Worm (Caenorhabditis elegans) whole organism, young adult: ENCODE results near the gene Y67D8B.5.

ENCODE experiments used
- B0261.1 ChIP-seq: sonication (generic microtip); optimal IDR thresholded peaks from 2 replicates; lab custom pipeline; 2016; ENCODE audit warnings: mild to moderate bottlenecking, missing genetic modification characterization, moderate library complexity, missing compliant biosample characterization
- C17E4.6 ChIP-seq: fragments of 200-800 bp; sonication (Bioruptor generic); IDR thresholded peaks from 2 replicates; pipeline ENCODE4 v1.3.6; 2022; ENCODE audit warnings: missing genetic modification reagents, missing genetic modification characterization, missing compliant biosample characterization
- F22D6.2 ChIP-seq: sonication (generic microtip); optimal IDR thresholded peaks from 2 replicates; lab custom pipeline; 2016; ENCODE audit warnings: mild to moderate bottlenecking, missing genetic modification characterization, missing compliant biosample characterization
- F49E8.2 ChIP-seq: sonication (generic microtip); optimal IDR thresholded peaks from 3 replicates; lab custom pipeline; 2017; ENCODE audit warnings: missing genetic modification characterization, mild to moderate bottlenecking, missing compliant biosample characterization, antibody characterized with exemption, moderate library complexity; ENCODE audit not compliant: insufficient read depth
- F52B5.7 ChIP-seq: sonication (generic microtip); optimal IDR thresholded peaks from 2 replicates; lab custom pipeline; 2016; ENCODE audit warnings: mild to moderate bottlenecking, missing genetic modification characterization, missing compliant biosample characterization
- F55B11.4 ChIP-seq: sonication (generic microtip); optimal IDR thresholded peaks from 2 replicates; lab custom pipeline; 2016; ENCODE audit warnings: missing compliant biosample characterization, missing genetic modification characterization, borderline replicate concordance; ENCODE audit not compliant: insufficient read depth
- T26A5.8 ChIP-seq: sonication (generic microtip); optimal IDR thresholded peaks from 2 replicates; lab custom pipeline; 2016; ENCODE audit warnings: missing genetic modification characterization, missing compliant biosample characterization
- Y53G8AR.9 ChIP-seq: fragments of 200-800 bp; sonication (Bioruptor generic); conservative IDR thresholded peaks from 2 replicates; pipeline ENCODE4 v1.3.6; 2022; ENCODE audit warnings: missing genetic modification reagents, missing genetic modification characterization, missing compliant biosample characterization
- Y56A3A.18 ChIP-seq: fragments of 200-800 bp; sonication (Bioruptor generic); IDR thresholded peaks from 2 replicates; pipeline ENCODE4 v1.3.6; 2022; ENCODE audit warnings: missing genetic modification reagents, missing genetic modification characterization, missing compliant biosample characterization
- attf-5 ChIP-seq: fragments of 200-800 bp; sonication (Bioruptor generic); optimal IDR thresholded peaks from 2 replicates; lab custom pipeline; 2018; ENCODE audit warnings: mild to moderate bottlenecking, missing genetic modification characterization, missing compliant biosample characterization
- bed-1 ChIP-seq: fragments of 200-800 bp; sonication (Bioruptor generic); IDR thresholded peaks from 2 replicates; pipeline ENCODE4 v1.3.6; 2022; ENCODE audit warnings: missing genetic modification reagents, missing genetic modification characterization, missing compliant biosample characterization
- bed-2 ChIP-seq: fragments of 200-800 bp; sonication (Bioruptor generic); IDR thresholded peaks from 2 replicates; pipeline ENCODE4 v1.3.6; 2022; ENCODE audit warnings: missing genetic modification reagents, missing genetic modification characterization, missing compliant biosample characterization
- cebp-1 ChIP-seq, 2 experiments: fragments of 200-800 bp in 1 of 2; sonication (Bioruptor generic) in 1 of 2; sonication (generic microtip) in 1 of 2; IDR thresholded peaks in 1 of 2; optimal IDR thresholded peaks in 1 of 2; 2 replicates each; pipeline versions ENCODE4 v1.3.6 to Lab custom; 2017 to 2022; ENCODE audit warnings: missing compliant biosample characterization in 2 of 2, missing genetic modification characterization in 2 of 2, mild to moderate bottlenecking in 1 of 2, missing genetic modification reagents in 1 of 2, moderate library complexity in 1 of 2
- ceh-100 ChIP-seq: fragments of 200-800 bp; sonication (Bioruptor generic); IDR thresholded peaks from 2 replicates; pipeline ENCODE4 v1.3.6; 2022; ENCODE audit warnings: missing genetic modification reagents, missing genetic modification characterization, missing compliant biosample characterization
- ceh-27 ChIP-seq: fragments of 200-800 bp; sonication (Bioruptor generic); optimal IDR thresholded peaks from 2 replicates; lab custom pipeline; 2018; ENCODE audit warnings: mild to moderate bottlenecking, missing genetic modification characterization, moderate library complexity, missing compliant biosample characterization
- ceh-40 ChIP-seq: fragments of 200-800 bp; sonication (Bioruptor generic); IDR thresholded peaks from 2 replicates; pipeline ENCODE4 v1.3.6; 2022; ENCODE audit warnings: missing genetic modification characterization, missing compliant biosample characterization
- ceh-91 ChIP-seq: fragments of 200-800 bp; sonication (Bioruptor generic); IDR thresholded peaks from 2 replicates; pipeline ENCODE4 v1.3.6; 2022; ENCODE audit warnings: missing genetic modification reagents, missing genetic modification characterization, missing compliant biosample characterization
- dox-1 ChIP-seq: fragments of 200-800 bp; sonication (Bioruptor generic); IDR thresholded peaks from 2 replicates; pipeline ENCODE4 v1.3.6; 2022; ENCODE audit warnings: missing genetic modification reagents, missing genetic modification characterization, missing compliant biosample characterization
- dpl-1 ChIP-seq: fragments of 150-350 bp; optimal IDR thresholded peaks from 2 replicates; lab custom pipeline; 2014; ENCODE audit warnings: missing biosample characterization, missing genetic modification reagents, missing genetic modification characterization
- efl-1 ChIP-seq: fragments of 150-350 bp; optimal IDR thresholded peaks from 2 replicates; lab custom pipeline; 2014; ENCODE audit warnings: missing biosample characterization, missing genetic modification reagents, missing genetic modification characterization
- egl-18 ChIP-seq: fragments of 200-800 bp; sonication (Bioruptor generic); IDR thresholded peaks from 2 replicates; pipeline ENCODE4 v1.3.6; 2022; ENCODE audit warnings: missing genetic modification reagents, missing genetic modification characterization, missing compliant biosample characterization
- egrh-3 ChIP-seq: fragments of 200-800 bp; sonication (Bioruptor generic); IDR thresholded peaks from 2 replicates; pipeline ENCODE4 v1.3.6; 2022; ENCODE audit warnings: missing genetic modification reagents, missing genetic modification characterization, missing compliant biosample characterization
- hlh-26 ChIP-seq: fragments of 200-800 bp; sonication (Bioruptor generic); conservative IDR thresholded peaks from 2 replicates; pipeline ENCODE4 v1.3.6; 2022; ENCODE audit warnings: missing genetic modification reagents, missing genetic modification characterization, missing compliant biosample characterization
- hmg-1.2 ChIP-seq: fragments of 200-800 bp; sonication (Bioruptor generic); IDR thresholded peaks from 2 replicates; pipeline ENCODE4 v1.3.6; 2022; ENCODE audit warnings: missing genetic modification reagents, missing genetic modification characterization, missing compliant biosample characterization
- hrde-1 ChIP-seq: sonication (generic microtip); optimal IDR thresholded peaks from 2 replicates; lab custom pipeline; 2016; ENCODE audit warnings: missing genetic modification characterization, mild to moderate bottlenecking, missing compliant biosample characterization, moderate library complexity, missing genotype, missing genetic modification reagents, borderline replicate concordance
- lin-35 ChIP-seq, 3 experiments: fragments of 150-350 bp in 2 of 3; sonication (generic microtip) in 1 of 3; optimal IDR thresholded peaks; 2 replicates each; lab custom pipeline; 2014 to 2018; ENCODE audit warnings: missing biosample characterization in 3 of 3, missing genetic modification characterization in 3 of 3, missing genetic modification reagents in 3 of 3
- lin-54 ChIP-seq: fragments of 200-800 bp; sonication (Bioruptor generic); optimal IDR thresholded peaks from 2 replicates; lab custom pipeline; 2018; ENCODE audit warnings: mild to moderate bottlenecking, missing genetic modification characterization, missing compliant biosample characterization
- lir-1 ChIP-seq: fragments of 200-800 bp; sonication (Bioruptor generic); conservative IDR thresholded peaks from 2 replicates; pipeline ENCODE4 v1.3.6; 2022; ENCODE audit warnings: missing genetic modification reagents, missing genetic modification characterization, missing compliant biosample characterization
- lsl-1 ChIP-seq: fragments of 200-800 bp; sonication (Bioruptor generic); optimal IDR thresholded peaks from 2 replicates; lab custom pipeline; 2018; ENCODE audit warnings: mild to moderate bottlenecking, missing genetic modification characterization, moderate library complexity, missing compliant biosample characterization
- mcd-1 ChIP-seq: fragments of 200-800 bp; sonication (Bioruptor generic); IDR thresholded peaks from 2 replicates; pipeline ENCODE4 v1.3.6; 2022; ENCODE audit warnings: missing genetic modification reagents, missing genetic modification characterization, missing compliant biosample characterization
- mel-28 ChIP-seq: sonication (generic microtip); optimal IDR thresholded peaks from 2 replicates; lab custom pipeline; 2016; ENCODE audit warnings: borderline replicate concordance, mild to moderate bottlenecking, missing genetic modification characterization, missing compliant biosample characterization
- mxl-1 ChIP-seq: sonication (generic microtip); optimal IDR thresholded peaks from 2 replicates; lab custom pipeline; 2016; ENCODE audit warnings: missing genetic modification characterization, missing compliant biosample characterization
- nfya-1 ChIP-seq: sonication (generic microtip); optimal IDR thresholded peaks from 2 replicates; lab custom pipeline; 2017; ENCODE audit warnings: antibody characterized with exemption, missing compliant biosample characterization, missing genetic modification characterization, borderline replicate concordance; ENCODE audit not compliant: insufficient read depth
- nfyb-1 ChIP-seq: fragments of 200-800 bp; sonication (Bioruptor generic); IDR thresholded peaks from 2 replicates; pipeline ENCODE4 v1.3.6; 2022; ENCODE audit warnings: missing genetic modification reagents, missing genetic modification characterization, missing compliant biosample characterization
- nhr-80 ChIP-seq: sonication (generic microtip); optimal IDR thresholded peaks from 2 replicates; lab custom pipeline; 2016; ENCODE audit warnings: missing genetic modification characterization, missing compliant biosample characterization
- pha-4 ChIP-seq: fragments of 150-350 bp; sonication (generic microtip); optimal IDR thresholded peaks from 2 replicates; lab custom pipeline; 2014; ENCODE audit warnings: missing biosample characterization, missing genetic modification reagents, missing genetic modification characterization
- rec-8 ChIP-seq, 2 experiments: sonication (generic microtip); optimal IDR thresholded peaks; 2 replicates each; lab custom pipeline; 2016; ENCODE audit warnings: mild to moderate bottlenecking in 2 of 2, missing genetic modification characterization in 2 of 2, missing genetic modification reagents in 2 of 2, missing genotype in 2 of 2, missing biosample characterization in 1 of 2, missing compliant biosample characterization in 1 of 2, moderate library complexity in 1 of 2
- repo-1 ChIP-seq: sonication (generic microtip); optimal IDR thresholded peaks from 2 replicates; lab custom pipeline; 2017; ENCODE audit warnings: mild to moderate bottlenecking, missing genetic modification characterization, missing compliant biosample characterization
- snpc-1.1 ChIP-seq: sonication (generic microtip); optimal IDR thresholded peaks from 2 replicates; lab custom pipeline; 2017; ENCODE audit warnings: missing genetic modification characterization, mild to moderate bottlenecking, missing compliant biosample characterization, antibody characterized with exemption, moderate library complexity, missing genotype, missing genetic modification reagents; ENCODE audit not compliant: insufficient read depth
- snpc-4 ChIP-seq, 5 experiments: fragments of 150-350 bp in 1 of 5; sonication (generic microtip) in 4 of 5; optimal IDR thresholded peaks; 2 replicates each; lab custom pipeline; 2014 to 2018; ENCODE audit warnings: missing genetic modification characterization in 5 of 5, missing biosample characterization in 3 of 5, antibody characterized with exemption in 2 of 5, mild to moderate bottlenecking in 2 of 5, missing compliant biosample characterization in 2 of 5, missing genotype in 2 of 5, moderate library complexity in 2 of 5, missing genetic modification reagents in 1 of 5
- xnd-1 ChIP-seq: sonication (generic microtip); optimal IDR thresholded peaks from 2 replicates; lab custom pipeline; 2016; ENCODE audit warnings: missing genotype, missing genetic modification reagents, missing genetic modification characterization, missing compliant biosample characterization
- ztf-18 ChIP-seq: sonication (generic microtip); optimal IDR thresholded peaks from 2 replicates; lab custom pipeline; 2016; ENCODE audit warnings: missing genotype, mild to moderate bottlenecking, missing genetic modification characterization, missing compliant biosample characterization
- ztf-26 ChIP-seq: sonication (generic microtip); optimal IDR thresholded peaks from 2 replicates; lab custom pipeline; 2017; ENCODE audit warnings: missing genetic modification characterization, missing compliant biosample characterization
- ztf-28 ChIP-seq: fragments of 200-800 bp; sonication (Bioruptor generic); IDR thresholded peaks from 2 replicates; pipeline ENCODE4 v1.3.6; 2022; ENCODE audit warnings: missing genetic modification reagents, missing genetic modification characterization, missing compliant biosample characterization
- ztf-3 ChIP-seq: fragments of 200-800 bp; sonication (Bioruptor generic); optimal IDR thresholded peaks from 2 replicates; lab custom pipeline; 2018; ENCODE audit warnings: mild to moderate bottlenecking, missing genetic modification characterization, missing compliant biosample characterization

The Y67D8B.5 gene

ce11 chrIV:3211929-3212328 lies 9.8 kb downstream of the Y67D8B.5 start (continued):
- no peak for TF ChIP-seq ceh-40
- TF ChIP-seq ceh-91 (GFP tag; lab: Robert Waterston, UW), result peak; percentile 92
- peak; percentile 65 for TF ChIP-seq hmg-1.2 (GFP tag; lab: Robert Waterston, UW)

ce11 chrIV:3213426-3213825 lies 11.3 kb downstream of the Y67D8B.5 start, which contains the start of gene slmp-1:
Gene slmp-1 (plus strand): TSS chrIV:3213760.
- TF ChIP-seq F55B11.4 (tag; lab: Kevin White, UChicago) (no peak), hlh-26 (GFP tag; lab: Robert Waterston, UW) (no peak), ceh-27 (peak; percentile 10), egl-18 (GFP tag; lab: Robert Waterston, UW) (no peak), cebp-1 (GFP tag; IDR thresholded peaks at IDR 0.05; lab: Robert Waterston, UW) (no peak), cebp-1 (tag; optimal IDR thresholded peaks at IDR 0.05; lab: Kevin White, UChicago) (peak; percentile 43), B0261.1 (tag; lab: Kevin White, UChicago) (no peak), repo-1 (tag; lab: Kevin White, UChicago) (no peak), T26A5.8 (tag; lab: Kevin White, UChicago) (no peak), egrh-3 (no peak), snpc-4 (GFP tag; optimal IDR thresholded peaks at IDR 0.05; lab: Kevin White, UChicago) (no peak), snpc-4 (tag; optimal IDR thresholded peaks at IDR 0.05; lab: Kevin White, UChicago) (peak in 1 of 4 experiments; percentile 30), F22D6.2 (no peak), xnd-1 (tag; lab: Kevin White, UChicago) (no peak), lin-54 (GFP tag; lab: Kevin White, UChicago) (peak; percentile 57), lir-1 (GFP tag; lab: Robert Waterston, UW) (no peak), nfyb-1 (GFP tag; lab: Robert Waterston, UW) (no peak), dpl-1 (GFP tag; lab: Kevin White, UChicago) (peak; percentile 24), lsl-1 (no peak), hmg-1.2 (GFP tag; lab: Robert Waterston, UW) (0 out of 2 replicates have a peak, but pooled peaks have one; percentile 23), efl-1 (GFP tag; lab: Kevin White, UChicago) (peak; percentile 37), Y56A3A.18 (GFP tag; lab: Robert Waterston, UW) (no peak), lin-35 (GFP tag; optimal IDR thresholded peaks at IDR 0.05; lab: Kevin White, UChicago) (peak in 1 of 3 experiments; percentile 77), mel-28 (tag; lab: Kevin White, UChicago) (no peak), nfya-1 (tag; lab: Kevin White, UChicago) (no peak), mcd-1 (GFP tag; lab: Robert Waterston, UW) (peak; percentile 90), Y53G8AR.9 (GFP tag; lab: Robert Waterston, UW) (no peak), dox-1 (GFP tag; lab: Robert Waterston, UW) (peak; percentile 35; the same call in 1 of the 2 replicates), snpc-1.1 (tag; lab: Kevin White, UChicago) (no peak), rec-8 (tag; optimal IDR thresholded peaks at IDR 0.05; lab: Kevin White, UChicago) (no peak), mxl-1 (tag; lab: Kevin White, UChicago) (no peak), nhr-80 (peak; percentile 44), hrde-1 (tag; lab: Kevin White, UChicago) (no peak), attf-5 (GFP tag; lab: Kevin White, UChicago) (peak; percentile 59), bed-1 (GFP tag; lab: Robert Waterston, UW) (no peak), ztf-28 (GFP tag; lab: Robert Waterston, UW) (no peak), ceh-100 (GFP tag; lab: Robert Waterston, UW) (no peak), F52B5.7 (no peak), pha-4 (tag; lab: Kevin White, UChicago) (no peak), F49E8.2 (tag; lab: Kevin White, UChicago) (no peak), C17E4.6 (no peak), bed-2 (GFP tag; lab: Robert Waterston, UW) (no peak), ztf-3 (GFP tag; lab: Kevin White, UChicago) (no peak), ztf-26 (tag; lab: Kevin White, UChicago) (no peak), ztf-18 (tag; lab: Kevin White, UChicago) (no peak)
